Worm (Caenorhabditis elegans) whole organism, L4 larva: Measurements from ENCODE around the gene W02H3.1.

ENCODE experiments used
- D1046.2 ChIP-seq: fragments of 200-800 bp; sonication (Bioruptor generic); IDR thresholded peaks from 2 replicates; pipeline ENCODE4 v1.3.6; 2022; ENCODE audit warnings: missing genetic modification characterization, missing compliant biosample characterization
- F10B5.3 ChIP-seq: sonication (generic microtip); optimal IDR thresholded peaks from 2 replicates; lab custom pipeline; 2016; ENCODE audit warnings: mild to moderate bottlenecking, missing genetic modification characterization, missing compliant biosample characterization
- F26F4.8 ChIP-seq: fragments of 200-800 bp; sonication (Bioruptor generic); conservative IDR thresholded peaks from 2 replicates; pipeline ENCODE4 v1.3.6; 2022; ENCODE audit warnings: missing genetic modification characterization, missing compliant biosample characterization
- F49E8.2 ChIP-seq: sonication (generic microtip); optimal IDR thresholded peaks from 2 replicates; lab custom pipeline; 2016; ENCODE audit warnings: missing compliant biosample characterization, mild to moderate bottlenecking, missing genetic modification characterization, borderline replicate concordance
- Y105C5A.15 ChIP-seq: fragments of 200-800 bp; sonication (Bioruptor generic); IDR thresholded peaks from 2 replicates; pipeline ENCODE4 v1.3.6; 2022; ENCODE audit warnings: missing genetic modification characterization, missing compliant biosample characterization
- Y48G9A.11 ChIP-seq: fragments of 200-800 bp; sonication (Bioruptor generic); IDR thresholded peaks from 2 replicates; pipeline ENCODE4 v1.3.6; 2022; ENCODE audit warnings: missing genetic modification reagents, missing genetic modification characterization, missing compliant biosample characterization
- aha-1 ChIP-seq: fragments of 150-350 bp; peaks from one replicate; lab custom pipeline; 2014; ENCODE audit warnings: missing biosample characterization, missing genetic modification characterization
- arid-1 ChIP-seq: fragments of 200-800 bp; sonication (Bioruptor generic); conservative IDR thresholded peaks from 2 replicates; pipeline ENCODE4 v1.3.6; 2022; ENCODE audit warnings: missing genetic modification reagents, missing genetic modification characterization, missing compliant biosample characterization
- ceh-28 ChIP-seq: fragments of 150-350 bp; optimal IDR thresholded peaks from 2 replicates; lab custom pipeline; 2014; ENCODE audit warnings: missing biosample characterization, missing genetic modification reagents, missing genetic modification characterization
- ceh-32 ChIP-seq: sonication (generic microtip); optimal IDR thresholded peaks from 2 replicates; lab custom pipeline; 2016; ENCODE audit warnings: mild to moderate bottlenecking, missing genetic modification characterization, missing compliant biosample characterization; ENCODE audit not compliant: poor library complexity
- ceh-44 ChIP-seq: fragments of 200-800 bp; sonication (Bioruptor generic); IDR thresholded peaks from 2 replicates; pipeline ENCODE4 v1.3.6; 2022; ENCODE audit warnings: missing genetic modification reagents, missing genetic modification characterization, missing compliant biosample characterization
- ceh-82 ChIP-seq: sonication (generic microtip); optimal IDR thresholded peaks from 2 replicates; lab custom pipeline; 2017; ENCODE audit warnings: missing biosample characterization, missing genetic modification characterization
- cey-2 ChIP-seq: sonication (generic microtip); optimal IDR thresholded peaks from 3 replicates; lab custom pipeline; 2017; ENCODE audit warnings: missing genetic modification characterization, mild to moderate bottlenecking, missing compliant biosample characterization, antibody characterized with exemption, borderline replicate concordance; ENCODE audit not compliant: insufficient read depth
- ctbp-1 ChIP-seq: fragments of 200-800 bp; sonication (Bioruptor generic); IDR thresholded peaks from 2 replicates; pipeline ENCODE4 v1.3.6; 2022; ENCODE audit warnings: missing genetic modification reagents, missing genetic modification characterization, missing compliant biosample characterization
- daf-19 ChIP-seq: fragments of 200-800 bp; sonication (Bioruptor generic); conservative IDR thresholded peaks from 2 replicates; pipeline ENCODE4 v1.3.6; 2022; ENCODE audit warnings: missing genetic modification characterization, missing compliant biosample characterization
- dmd-6 ChIP-seq: fragments of 200-800 bp; sonication (Bioruptor generic); IDR thresholded peaks from 2 replicates; pipeline ENCODE4 v1.3.6; 2022; ENCODE audit warnings: missing genetic modification reagents, missing genetic modification characterization, missing compliant biosample characterization
- dpl-1 ChIP-seq: fragments of 150-350 bp; optimal IDR thresholded peaks from 2 replicates; lab custom pipeline; 2014; ENCODE audit warnings: missing biosample characterization, missing genetic modification reagents, missing genetic modification characterization
- dve-1 ChIP-seq: sonication (generic microtip); optimal IDR thresholded peaks from 2 replicates; lab custom pipeline; 2017; ENCODE audit warnings: antibody characterized with exemption, mild to moderate bottlenecking, missing genetic modification characterization, missing compliant biosample characterization; ENCODE audit not compliant: insufficient read depth
- egl-27 ChIP-seq: sonication (generic microtip); optimal IDR thresholded peaks from 3 replicates; lab custom pipeline; 2017; ENCODE audit warnings: missing biosample characterization, missing genetic modification reagents, missing genetic modification characterization
- egl-43 ChIP-seq: fragments of 200-800 bp; sonication (Bioruptor generic); IDR thresholded peaks from 2 replicates; pipeline ENCODE4 v1.3.6; 2022; ENCODE audit warnings: missing genetic modification reagents, missing genetic modification characterization, missing compliant biosample characterization
- fos-1 ChIP-seq: fragments of 150-350 bp; optimal IDR thresholded peaks from 2 replicates; lab custom pipeline; 2014; ENCODE audit warnings: missing biosample characterization, missing genetic modification characterization
- gei-8 ChIP-seq: fragments of 200-800 bp; sonication (Bioruptor generic); optimal IDR thresholded peaks from 2 replicates; lab custom pipeline; 2018; ENCODE audit warnings: mild to moderate bottlenecking, missing genetic modification characterization, missing compliant biosample characterization
- hif-1 ChIP-seq, 2 experiments: sonication (generic microtip); optimal IDR thresholded peaks; 2 replicates each; lab custom pipeline; 2016 to 2017; ENCODE audit warnings: missing compliant biosample characterization in 2 of 2, missing genetic modification characterization in 2 of 2, missing genetic modification reagents in 2 of 2, missing genotype in 2 of 2, mild to moderate bottlenecking in 1 of 2
- hlh-11 ChIP-seq: fragments of 200-800 bp; sonication (Bioruptor generic); optimal IDR thresholded peaks from 2 replicates; lab custom pipeline; 2018; ENCODE audit warnings: mild to moderate bottlenecking, missing genetic modification characterization, missing compliant biosample characterization
- hlh-30 ChIP-seq: sonication (generic microtip); optimal IDR thresholded peaks from 2 replicates; lab custom pipeline; 2017; ENCODE audit warnings: antibody characterized with exemption, mild to moderate bottlenecking, missing genetic modification characterization, missing compliant biosample characterization; ENCODE audit not compliant: insufficient read depth
- lin-29 ChIP-seq: fragments of 200-800 bp; sonication (Bioruptor generic); IDR thresholded peaks from 2 replicates; pipeline ENCODE4 v1.3.6; 2022; ENCODE audit warnings: missing genetic modification reagents, missing genetic modification characterization, missing compliant biosample characterization
- lin-38 ChIP-seq: fragments of 200-800 bp; sonication (Bioruptor generic); IDR thresholded peaks from 2 replicates; pipeline ENCODE4 v1.3.6; 2022; ENCODE audit warnings: missing genetic modification reagents, missing genetic modification characterization, missing compliant biosample characterization
- madf-5 ChIP-seq, 2 experiments: fragments of 200-800 bp; sonication (Bioruptor generic); IDR thresholded peaks; 2 replicates each; pipeline ENCODE4 v1.3.6; 2022; ENCODE audit warnings: missing compliant biosample characterization in 2 of 2, missing genetic modification characterization in 2 of 2
- mdt-29 ChIP-seq: fragments of 200-800 bp; sonication (Bioruptor generic); IDR thresholded peaks from 2 replicates; pipeline ENCODE4 v1.3.6; 2022; ENCODE audit warnings: missing genetic modification reagents, missing genetic modification characterization, missing compliant biosample characterization
- nhr-111 ChIP-seq: fragments of 200-800 bp; sonication (Bioruptor generic); optimal IDR thresholded peaks from 2 replicates; lab custom pipeline; 2018; ENCODE audit warnings: mild to moderate bottlenecking, missing genetic modification characterization, missing compliant biosample characterization
- nhr-25 ChIP-seq: sonication (generic microtip); optimal IDR thresholded peaks from 2 replicates; lab custom pipeline; 2017; ENCODE audit warnings: missing genetic modification characterization, mild to moderate bottlenecking, missing compliant biosample characterization, antibody characterized with exemption, moderate library complexity, borderline replicate concordance; ENCODE audit not compliant: insufficient read depth
- nhr-42 ChIP-seq: fragments of 200-800 bp; sonication (Bioruptor generic); IDR thresholded peaks from 2 replicates; pipeline ENCODE4 v1.3.6; 2022; ENCODE audit warnings: missing genetic modification characterization, missing compliant biosample characterization
- nhr-48 ChIP-seq: sonication (generic microtip); optimal IDR thresholded peaks from 2 replicates; lab custom pipeline; 2016; ENCODE audit warnings: mild to moderate bottlenecking, missing genetic modification characterization, missing compliant biosample characterization
- nhr-6 ChIP-seq: fragments of 150-350 bp; optimal IDR thresholded peaks from 2 replicates; lab custom pipeline; 2014; ENCODE audit warnings: missing biosample characterization, missing genetic modification characterization
- pqm-1 ChIP-seq: sonication (generic microtip); optimal IDR thresholded peaks from 2 replicates; lab custom pipeline; 2017; ENCODE audit warnings: missing biosample characterization, missing genetic modification characterization
- rbr-2 ChIP-seq: sonication (generic microtip); optimal IDR thresholded peaks from 2 replicates; lab custom pipeline; 2016; ENCODE audit warnings: missing genotype, missing genetic modification characterization, missing compliant biosample characterization
- saeg-2 ChIP-seq: fragments of 200-800 bp; sonication (Bioruptor generic); IDR thresholded peaks from 2 replicates; pipeline ENCODE4 v1.3.6; 2022; ENCODE audit warnings: missing genetic modification reagents, missing genetic modification characterization, missing compliant biosample characterization
- snpc-4 ChIP-seq: fragments of 150-350 bp; optimal IDR thresholded peaks from 2 replicates; lab custom pipeline; 2014; ENCODE audit warnings: missing biosample characterization, missing genetic modification characterization
- tag-97 ChIP-seq: fragments of 200-800 bp; sonication (Bioruptor generic); IDR thresholded peaks from 2 replicates; pipeline ENCODE4 v1.3.6; 2022; ENCODE audit warnings: missing genetic modification characterization, missing compliant biosample characterization
- unc-62 ChIP-seq, 3 experiments: fragments of 150-350 bp in 1 of 3; sonication (generic microtip); optimal IDR thresholded peaks in 2 of 3; peaks in 1 of 3; 1 replicate in 1 of 3; 2 replicates in 2 of 3; lab custom pipeline; 2014 to 2017; ENCODE audit warnings: missing biosample characterization in 3 of 3, missing genetic modification characterization in 3 of 3, missing genetic modification reagents in 3 of 3, missing genotype in 1 of 3
- zip-2 ChIP-seq: fragments of 150-350 bp; optimal IDR thresholded peaks from 2 replicates; lab custom pipeline; 2014; ENCODE audit warnings: missing biosample characterization, missing genetic modification characterization
- ztf-11 ChIP-seq: fragments of 150-350 bp; optimal IDR thresholded peaks from 2 replicates; lab custom pipeline; 2014; ENCODE audit warnings: missing biosample characterization, missing genetic modification characterization
- ztf-7 ChIP-seq: fragments of 150-350 bp; optimal IDR thresholded peaks from 2 replicates; lab custom pipeline; 2014; ENCODE audit warnings: missing biosample characterization, missing genetic modification characterization

The W02H3.1 gene

ce11 chrX:11103173-11103572 lies 2.1 kb downstream of the W02H3.1 start:
- TF ChIP-seq rbr-2 (tag; lab: Kevin White, UChicago) (no peak), hlh-11 (tag; lab: Kevin White, UChicago) (no peak), pqm-1 (tag; lab: Kevin White, UChicago) (peak; percentile 4), dmd-6 (GFP tag; lab: Robert Waterston, UW) (peak; percentile 24; the same call in 1 of the 2 replicates), tag-97 (GFP tag; lab: Robert Waterston, UW) (peak; percentile 70; the same call in 1 of the 2 replicates), ceh-44 (GFP tag; lab: Robert Waterston, UW) (no peak)

- TF ChIP-seq F49E8.2 (tag; lab: Kevin White, UChicago) (no peak), dpl-1 (GFP tag; lab: Kevin White, UChicago) (no peak), madf-5 (GFP tag; IDR thresholded peaks at IDR 0.05; lab: Robert Waterston, UW) (no peak), ztf-7 (tag; lab: Kevin White, UChicago) (no peak), nhr-42 (GFP tag; lab: Robert Waterston, UW) (no peak), nhr-48 (no peak), ctbp-1 (GFP tag; lab: Robert Waterston, UW) (no peak), egl-27 (no peak), hif-1 (tag; optimal IDR thresholded peaks at IDR 0.05; lab: Kevin White, UChicago) (no peak), dve-1 (tag; lab: Kevin White, UChicago) (no peak), F10B5.3 (tag; lab: Kevin White, UChicago) (no peak), ceh-44 (GFP tag; lab: Robert Waterston, UW) (no peak), tag-97 (GFP tag; lab: Robert Waterston, UW) (no peak), lin-38 (GFP tag; lab: Robert Waterston, UW) (no peak), ceh-32 (tag; lab: Kevin White, UChicago) (no peak), saeg-2 (GFP tag; lab: Robert Waterston, UW) (no peak), ztf-11 (tag; lab: Kevin White, UChicago) (no peak), arid-1 (GFP tag; lab: Robert Waterston, UW) (no peak), nhr-6 (tag; lab: Kevin White, UChicago) (no peak)
These were observed 7.2 kb downstream of the W02H3.1 start, which contains the start of gene W02H3.3 for ce11 chrX:11098086-11098485. Gene W02H3.3 (minus strand): TSS chrX:11098186.

ce11 chrX:11097343-11097742 lies 7.9 kb downstream of the W02H3.1 start:
- TF ChIP-seq gei-8 (GFP tag; lab: Kevin White, UChicago) (no peak), cey-2 (tag; lab: Kevin White, UChicago) (no peak), aha-1 (tag; lab: Kevin White, UChicago) (peak; percentile 92), zip-2 (tag; lab: Kevin White, UChicago) (no peak), mdt-29 (no peak)
- TF ChIP-seq, all 104 proteins: peak for 1

- TF ChIP-seq daf-19 (GFP tag; lab: Robert Waterston, UW) (peak; percentile 94), Y105C5A.15 (GFP tag; lab: Robert Waterston, UW) (peak; percentile 53; the same call in 1 of the 2 replicates), nhr-42 (GFP tag; lab: Robert Waterston, UW) (peak; percentile 89), hlh-11 (tag; lab: Kevin White, UChicago) (peak; percentile 78), ceh-44 (GFP tag; lab: Robert Waterston, UW) (peak; percentile 75; the same call in 1 of the 2 replicates), F49E8.2 (tag; lab: Kevin White, UChicago) (peak; percentile 65), D1046.2 (GFP tag; lab: Robert Waterston, UW) (peak; percentile 84), Y48G9A.11 (GFP tag; lab: Robert Waterston, UW) (no peak; the same call in 1 of the 2 replicates), lin-29 (GFP tag; lab: Robert Waterston, UW) (peak; percentile 78; the same call in 1 of the 2 replicates), nhr-111 (peak; percentile 37), gei-8 (GFP tag; lab: Kevin White, UChicago) (peak; percentile 55), aha-1 (tag; lab: Kevin White, UChicago) (peak; percentile 99), nhr-25 (tag; lab: Kevin White, UChicago) (peak; percentile 73), lin-38 (GFP tag; lab: Robert Waterston, UW) (peak; percentile 78), unc-62 (GFP tag; optimal IDR thresholded peaks at IDR 0.05 in 1 of 2; lab: Kevin White, UChicago) (peak in 1 of 2 experiments; percentile 95), unc-62 (tag; optimal IDR thresholded peaks at IDR 0.05; lab: Kevin White, UChicago) (no peak), ceh-82 (tag; lab: Kevin White, UChicago) (no peak), fos-1 (tag; lab: Kevin White, UChicago) (no peak), egl-43 (GFP tag; lab: Robert Waterston, UW) (no peak; the same call in none of the 2 replicates), ceh-28 (tag; lab: Kevin White, UChicago) (no peak), snpc-4 (tag; lab: Kevin White, UChicago) (no peak), F26F4.8 (GFP tag; lab: Robert Waterston, UW) (0 out of 2 replicates have a peak, but pooled peaks have one; percentile 50), hlh-30 (tag; lab: Kevin White, UChicago) (peak; percentile 78)
These were observed 9.8 kb downstream of the W02H3.1 start for ce11 chrX:11095480-11095879.
